Worm (Caenorhabditis elegans): ENCODE data around the gene gst-35.

ce11 chrII:15135886-15136285, 49.3 kb downstream of the gst-35 start, which contains the start of gene Y53F4B.25:
- TF ChIP-seq scrt-1 (GFP tag; IDR thresholded peaks at IDR 0.05) = no peak
- no peak for TF ChIP-seq hmbx-1 (tag; optimal IDR thresholded peaks at IDR 0.05)
- no peak for TF ChIP-seq hmg-4 (GFP tag; optimal IDR thresholded peaks at IDR 0.05)
- TF ChIP-seq F13C5.2 (tag; optimal IDR thresholded peaks at IDR 0.05) = no peak
- no peak for TF ChIP-seq pes-1 (GFP tag; IDR thresholded peaks at IDR 0.05)
- no peak for TF ChIP-seq ama-1 (optimal IDR thresholded peaks at IDR 0.05)
- no peak for TF ChIP-seq ceh-36 (tag; optimal IDR thresholded peaks at IDR 0.05)

All from whole organism, early embryonic.